Fruit fly (Drosophila melanogaster) whole organism, embryonic: Measurements from ENCODE around the gene papi.

Experiments
- ATbp ChIP-seq: fragments of 200-800 bp; sonication (Bioruptor generic); optimal IDR thresholded peaks from 2 replicates; lab custom pipeline; 2017; ENCODE audit warnings: missing biosample characterization, mild to moderate bottlenecking, missing genetic modification characterization, missing genetic modification reagents
- Adf1 ChIP-seq: fragments of 200-800 bp; sonication (Bioruptor generic); IDR thresholded peaks from 2 replicates; pipeline ENCODE4 v1.3.6; 2022; ENCODE audit warnings: missing biosample characterization, missing genetic modification characterization
- Asciz ChIP-seq: fragments of 200-800 bp; sonication (Bioruptor generic); optimal IDR thresholded peaks from 2 replicates; lab custom pipeline; 2017; ENCODE audit warnings: missing biosample characterization, mild to moderate bottlenecking, missing genetic modification characterization, missing genetic modification reagents
- C15 ChIP-seq: fragments of 200-800 bp; sonication (Bioruptor generic); IDR thresholded peaks from 3 replicates; pipeline ENCODE4 v1.3.6; 2022; ENCODE audit warnings: missing biosample characterization, missing genetic modification characterization
- CG11695 ChIP-seq: fragments of 200-800 bp; sonication (Bioruptor generic); IDR thresholded peaks from 3 replicates; pipeline ENCODE4 v1.3.6; 2022; ENCODE audit warnings: missing biosample characterization, missing genetic modification characterization
- CG12219 ChIP-seq: fragments of 200-800 bp; sonication (Bioruptor generic); optimal IDR thresholded peaks from 3 replicates; lab custom pipeline; 2018; ENCODE audit warnings: missing biosample characterization, mild to moderate bottlenecking, missing genetic modification characterization
- CG12659 ChIP-seq: fragments of 200-800 bp; sonication (Bioruptor generic); optimal IDR thresholded peaks from 3 replicates; lab custom pipeline; 2017; ENCODE audit warnings: mild to moderate bottlenecking, missing biosample characterization, missing genetic modification reagents, missing genetic modification characterization
- CG13775 ChIP-seq: fragments of 200-800 bp; sonication (Bioruptor generic); optimal IDR thresholded peaks from 3 replicates; lab custom pipeline; 2017; ENCODE audit warnings: missing biosample characterization, mild to moderate bottlenecking, missing genetic modification characterization
- CG15269 ChIP-seq: fragments of 200-800 bp; sonication (Bioruptor generic); optimal IDR thresholded peaks from 2 replicates; lab custom pipeline; 2018; ENCODE audit warnings: missing biosample characterization, mild to moderate bottlenecking, missing genetic modification characterization, moderate library complexity
- CG15696 ChIP-seq: fragments of 200-800 bp; sonication (Bioruptor generic); optimal IDR thresholded peaks from 2 replicates; lab custom pipeline; 2019; ENCODE audit warnings: missing biosample characterization, mild to moderate bottlenecking, missing genetic modification characterization, moderate library complexity
- CG16779 ChIP-seq: fragments of 200-800 bp; sonication (Bioruptor generic); IDR thresholded peaks from 2 replicates; pipeline ENCODE4 v1.3.6; 2022; ENCODE audit warnings: missing biosample characterization, missing genetic modification characterization
- CG31224 ChIP-seq: fragments of 200-800 bp; sonication (Bioruptor generic); IDR thresholded peaks from 2 replicates; pipeline ENCODE4 v1.3.6; 2022; ENCODE audit warnings: missing biosample characterization, missing genetic modification characterization
- CG31441 ChIP-seq: fragments of 200-800 bp; sonication (Bioruptor generic); IDR thresholded peaks from 2 replicates; pipeline ENCODE4 v1.3.6; 2022; ENCODE audit warnings: missing biosample characterization, missing genetic modification characterization
- CG32532 ChIP-seq: fragments of 200-800 bp; sonication (Bioruptor generic); IDR thresholded peaks from 2 replicates; pipeline ENCODE4 v1.3.6; 2022; ENCODE audit warnings: missing biosample characterization, missing genetic modification characterization
- CG33557 ChIP-seq: fragments of 200-800 bp; sonication (Bioruptor generic); optimal IDR thresholded peaks from 2 replicates; lab custom pipeline; 2019; ENCODE audit warnings: missing biosample characterization, mild to moderate bottlenecking, missing genetic modification characterization, moderate library complexity
- CG4328 ChIP-seq: fragments of 200-800 bp; sonication (Bioruptor generic); optimal IDR thresholded peaks from 3 replicates; lab custom pipeline; 2017; ENCODE audit warnings: missing biosample characterization, missing genetic modification reagents, missing genetic modification characterization
- CG4707 ChIP-seq: fragments of 200-800 bp; sonication (Bioruptor generic); optimal IDR thresholded peaks from 2 replicates; lab custom pipeline; 2018; ENCODE audit warnings: missing biosample characterization, mild to moderate bottlenecking, missing genetic modification characterization, moderate library complexity
- CG4820 ChIP-seq: fragments of 200-800 bp; sonication (Bioruptor generic); optimal IDR thresholded peaks from 3 replicates; lab custom pipeline; 2016; ENCODE audit warnings: missing biosample characterization, missing genetic modification characterization
- CG7928 ChIP-seq: fragments of 200-800 bp; sonication (Bioruptor generic); optimal IDR thresholded peaks from 2 replicates; lab custom pipeline; 2017; ENCODE audit warnings: missing biosample characterization, mild to moderate bottlenecking, missing genetic modification characterization
- CG8765 ChIP-seq: fragments of 200-800 bp; sonication (Bioruptor generic); IDR thresholded peaks from 2 replicates; pipeline ENCODE4 v1.3.6; 2022; ENCODE audit warnings: missing biosample characterization, missing genetic modification characterization
- CG8924 ChIP-seq: fragments of 200-800 bp; optimal IDR thresholded peaks from 3 replicates; lab custom pipeline; 2019; ENCODE audit warnings: missing biosample characterization, mild to moderate bottlenecking, missing genetic modification characterization, moderate library complexity
- Dbx ChIP-seq: fragments of 200-800 bp; sonication (Bioruptor generic); IDR thresholded peaks from 3 replicates; pipeline ENCODE4 v1.3.6; 2022; ENCODE audit warnings: missing biosample characterization, missing genetic modification characterization
- Dip3 ChIP-seq: fragments of 200-800 bp; sonication (Bioruptor generic); optimal IDR thresholded peaks from 3 replicates; lab custom pipeline; 2016; ENCODE audit warnings: missing biosample characterization, missing genetic modification characterization
- Eip74EF ChIP-seq, 2 experiments: fragments of 200-800 bp in 1 of 2; fragments of >200 bp in 1 of 2; sonication (Bioruptor generic) in 1 of 2; optimal IDR thresholded peaks; 2 replicates each; lab custom pipeline; 2017 to 2019; ENCODE audit warnings: missing biosample characterization in 2 of 2, missing genetic modification characterization in 2 of 2, mild to moderate bottlenecking in 1 of 2, moderate library complexity in 1 of 2
- Hsf ChIP-seq: fragments of 200-800 bp; sonication (Bioruptor generic); optimal IDR thresholded peaks from 3 replicates; lab custom pipeline; 2016; ENCODE audit warnings: missing biosample characterization, missing genetic modification characterization
- Lhr ChIP-seq: fragments of 200-800 bp; sonication (Bioruptor generic); optimal IDR thresholded peaks from 3 replicates; lab custom pipeline; 2017; ENCODE audit warnings: mild to moderate bottlenecking, missing biosample characterization, missing genetic modification reagents, missing genetic modification characterization
- Max ChIP-seq: fragments of 200-800 bp; sonication (Bioruptor generic); optimal IDR thresholded peaks from 2 replicates; lab custom pipeline; 2016; ENCODE audit warnings: missing biosample characterization, mild to moderate bottlenecking, missing genetic modification characterization
- Nf-YB ChIP-seq: fragments of 200-800 bp; sonication (Bioruptor generic); optimal IDR thresholded peaks from 3 replicates; lab custom pipeline; 2019; ENCODE audit warnings: missing biosample characterization, mild to moderate bottlenecking, missing genetic modification characterization, moderate library complexity
- Oaz ChIP-seq: fragments of 200-800 bp; sonication (Bioruptor generic); IDR thresholded peaks from 2 replicates; pipeline ENCODE4 v1.3.6; 2022; ENCODE audit warnings: missing biosample characterization, missing genetic modification characterization
- Pdp1 ChIP-seq, 2 experiments: fragments of 200-800 bp; sonication (Bioruptor generic); optimal IDR thresholded peaks; 3 replicates each; lab custom pipeline; 2016; ENCODE audit warnings: missing biosample characterization in 2 of 2, missing genetic modification characterization in 2 of 2, mild to moderate bottlenecking in 1 of 2, moderate library complexity in 1 of 2
- Rfx ChIP-seq: fragments of 200-800 bp; sonication (Bioruptor generic); IDR thresholded peaks from 2 replicates; pipeline ENCODE4 v1.3.6; 2022; ENCODE audit warnings: missing biosample characterization, missing genetic modification characterization
- Scr ChIP-seq: fragments of 200-800 bp; sonication (Bioruptor generic); IDR thresholded peaks from 2 replicates; pipeline ENCODE4 v1.3.6; 2022; ENCODE audit warnings: missing biosample characterization, missing genetic modification characterization; ENCODE audit not compliant: partially characterized antibody
- Spps ChIP-seq: fragments of 200-800 bp; sonication (Bioruptor generic); optimal IDR thresholded peaks from 2 replicates; lab custom pipeline; 2018; ENCODE audit warnings: missing biosample characterization, mild to moderate bottlenecking, missing genetic modification characterization
- Tbp ChIP-seq: fragments of >200 bp; optimal IDR thresholded peaks from 2 replicates; lab custom pipeline; 2018; ENCODE audit warnings: missing biosample characterization, missing genetic modification characterization
- Trl ChIP-seq, 3 experiments: fragments of >200 bp in 2 of 3; fragments of 200-800 bp in 1 of 3; sonication (Bioruptor generic) in 1 of 3; optimal IDR thresholded peaks; 2 replicates in 1 of 3; 3 replicates in 2 of 3; lab custom pipeline; 2016 to 2017; ENCODE audit warnings: missing biosample characterization in 1 of 3, missing genetic modification characterization in 1 of 3
- ac ChIP-seq: fragments of 200-800 bp; sonication (Bioruptor generic); optimal IDR thresholded peaks from 3 replicates; lab custom pipeline; 2017; ENCODE audit warnings: missing biosample characterization, mild to moderate bottlenecking, missing genetic modification characterization
- ash1 ChIP-seq: fragments of 200-800 bp; sonication (Bioruptor generic); optimal IDR thresholded peaks from 2 replicates; lab custom pipeline; 2018; ENCODE audit warnings: missing biosample characterization, mild to moderate bottlenecking, missing genetic modification characterization
- bab2 ChIP-seq: fragments of 200-800 bp; sonication (Bioruptor generic); optimal IDR thresholded peaks from 2 replicates; lab custom pipeline; 2016; ENCODE audit warnings: missing biosample characterization, missing genetic modification characterization
- danr ChIP-seq: fragments of 200-800 bp; sonication (Bioruptor generic); IDR thresholded peaks from 2 replicates; pipeline ENCODE4 v1.3.6; 2022; ENCODE audit warnings: missing biosample characterization, missing genetic modification characterization
- fd96Cb ChIP-seq: fragments of 200-800 bp; sonication (Bioruptor generic); optimal IDR thresholded peaks from 2 replicates; lab custom pipeline; 2018; ENCODE audit warnings: missing biosample characterization, mild to moderate bottlenecking, missing genetic modification characterization, moderate library complexity
- fu2 ChIP-seq: fragments of 200-800 bp; sonication (Bioruptor generic); optimal IDR thresholded peaks from 2 replicates; lab custom pipeline; 2016; ENCODE audit warnings: missing biosample characterization, missing genetic modification characterization
- gem ChIP-seq: fragments of 200-800 bp; sonication (Bioruptor generic); optimal IDR thresholded peaks from 2 replicates; lab custom pipeline; 2019; ENCODE audit warnings: missing biosample characterization, mild to moderate bottlenecking, missing genetic modification characterization, moderate library complexity
- lola ChIP-seq, 3 experiments: fragments of >200 bp in 2 of 3; fragments of 200-800 bp in 1 of 3; sonication (Bioruptor generic) in 1 of 3; optimal IDR thresholded peaks; 2 replicates each; lab custom pipeline; 2017 to 2019; ENCODE audit warnings: missing biosample characterization in 3 of 3, missing genetic modification characterization in 3 of 3, mild to moderate bottlenecking in 1 of 3, moderate library complexity in 1 of 3
- rib ChIP-seq: fragments of 200-800 bp; sonication (Bioruptor generic); IDR thresholded peaks from 2 replicates; pipeline ENCODE4 v1.3.6; 2022; ENCODE audit warnings: missing biosample characterization, missing genetic modification characterization
- salm ChIP-seq: fragments of 200-800 bp; sonication (Bioruptor generic); optimal IDR thresholded peaks from 2 replicates; lab custom pipeline; 2018; ENCODE audit warnings: missing biosample characterization, mild to moderate bottlenecking, missing genetic modification characterization
- scrt ChIP-seq: fragments of 200-800 bp; sonication (Bioruptor generic); optimal IDR thresholded peaks from 2 replicates; lab custom pipeline; 2018; ENCODE audit warnings: missing biosample characterization, mild to moderate bottlenecking, missing genetic modification characterization, moderate library complexity
- sr ChIP-seq: fragments of 200-800 bp; sonication (Bioruptor generic); IDR thresholded peaks from 3 replicates; pipeline ENCODE4 v1.3.6; 2022; ENCODE audit warnings: missing biosample characterization, missing genetic modification characterization
- tx ChIP-seq: fragments of 200-800 bp; sonication (Bioruptor generic); optimal IDR thresholded peaks from 2 replicates; lab custom pipeline; 2016; ENCODE audit warnings: missing biosample characterization, missing genetic modification characterization
- wdn ChIP-seq: fragments of 200-800 bp; sonication (Bioruptor generic); IDR thresholded peaks from 2 replicates; pipeline ENCODE4 v1.3.6; 2022; ENCODE audit warnings: missing biosample characterization, missing genetic modification characterization

papi gene

dm6 chr2L:2175930-2176643 is 44.5 kb upstream of the papi start (continued):
- peak; percentile 21 for TF ChIP-seq Nf-YB
- TF ChIP-seq ATbp (GFP tag; lab: Kevin White, UChicago): no peak
- no peak for TF ChIP-seq Lhr (GFP tag; lab: Kevin White, UChicago)
- TF ChIP-seq CG12659 (GFP tag; lab: Kevin White, UChicago): peak; percentile 67
- TF ChIP-seq CG13775 (GFP tag; lab: Kevin White, UChicago): peak; percentile 41
- peak; percentile 27 for TF ChIP-seq fu2 (GFP tag; lab: Kevin White, UChicago)
- peak; percentile 26 for TF ChIP-seq Dip3 (GFP tag; lab: Kevin White, UChicago)
- no peak for TF ChIP-seq Trl (optimal IDR thresholded peaks at IDR 0.05; lab: Kevin White, UChicago)
- TF ChIP-seq Trl (GFP tag; optimal IDR thresholded peaks at IDR 0.05; lab: Kevin White, UChicago): no peak
- TF ChIP-seq CG4820: no peak
- no peak for TF ChIP-seq lola (GFP tag; optimal IDR thresholded peaks at IDR 0.05; lab: Kevin White, UChicago)
- peak; percentile 43; the same call in 1 of the 2 replicates for TF ChIP-seq wdn
- TF ChIP-seq Asciz (GFP tag; lab: Kevin White, UChicago): no peak
- TF ChIP-seq ash1 (GFP tag; lab: Kevin White, UChicago): no peak
- no peak for TF ChIP-seq Oaz (GFP tag; lab: Robert Waterston, UW)
- TF ChIP-seq CG12219 (GFP tag; lab: Kevin White, UChicago): no peak
- no peak for TF ChIP-seq CG4707
- TF ChIP-seq Adf1 (GFP tag; lab: Robert Waterston, UW): peak; percentile 59
- TF ChIP-seq ac (GFP tag; lab: Kevin White, UChicago): no peak
- peak; percentile 65; the same call in 2 of the 3 replicates for TF ChIP-seq Dbx (GFP tag; lab: Robert Waterston, UW)
- TF ChIP-seq Scr (GFP tag; lab: Robert Waterston, UW): no peak
- TF ChIP-seq Pdp1 (GFP tag; optimal IDR thresholded peaks at IDR 0.05; lab: Kevin White, UChicago): peak; percentile 8 to 16
- TF ChIP-seq C15 (GFP tag; lab: Robert Waterston, UW): no peak
- peak; percentile 34 for TF ChIP-seq bab2 (GFP tag; lab: Kevin White, UChicago)
- no peak for TF ChIP-seq CG4328 (GFP tag; lab: Kevin White, UChicago)
- no peak for TF ChIP-seq Tbp (GFP tag; lab: Kevin White, UChicago)
- no peak for TF ChIP-seq Spps (tag; lab: Kevin White, UChicago)
- no peak for TF ChIP-seq tx (GFP tag; lab: Kevin White, UChicago)
- TF ChIP-seq Rfx (GFP tag; lab: Robert Waterston, UW): no peak; the same call in none of the 2 replicates
- no peak for TF ChIP-seq Eip74EF (GFP tag; optimal IDR thresholded peaks at IDR 0.05; lab: Kevin White, UChicago)
- no peak for TF ChIP-seq CG16779 (GFP tag; lab: Robert Waterston, UW)
- TF ChIP-seq sr (GFP tag; lab: Robert Waterston, UW): no peak
- peak; percentile 36; the same call in 1 of the 2 replicates for TF ChIP-seq rib
- TF ChIP-seq scrt (GFP tag; lab: Kevin White, UChicago): peak; percentile 35
- peak; percentile 9 for TF ChIP-seq Max
- peak; percentile 40 for TF ChIP-seq Hsf (GFP tag; lab: Kevin White, UChicago)
- peak; percentile 50 for TF ChIP-seq CG31224 (GFP tag; lab: Robert Waterston, UW)
- peak; percentile 68; the same call in 2 of the 3 replicates for TF ChIP-seq CG11695
- TF ChIP-seq danr (GFP tag; lab: Robert Waterston, UW): no peak
- TF ChIP-seq CG15696 (tag; lab: Kevin White, UChicago): peak; percentile 18
- peak; percentile 79 for TF ChIP-seq gem
- peak; percentile 58 for TF ChIP-seq CG31441 (GFP tag; lab: Robert Waterston, UW)
- peak; percentile 72 for TF ChIP-seq CG32532 (GFP tag; lab: Robert Waterston, UW)
- TF ChIP-seq CG7928 (GFP tag; lab: Kevin White, UChicago): no peak
- no peak for TF ChIP-seq CG8765
- peak; percentile 77 for TF ChIP-seq CG15269 (tag; lab: Kevin White, UChicago)
- TF ChIP-seq CG33557 (GFP tag; lab: Kevin White, UChicago): no peak
- peak; percentile 19 for TF ChIP-seq fd96Cb (tag; lab: Kevin White, UChicago)
- no peak for TF ChIP-seq salm (tag; lab: Kevin White, UChicago)
- peak; percentile 50 for TF ChIP-seq CG8924 (tag; lab: Kevin White, UChicago)
